Worm (Caenorhabditis elegans) whole organism, L4 larva: ENCODE results near the gene ZK1240.9.

Experiments
- ama-1 ChIP-seq: fragments of 150-350 bp; optimal IDR thresholded peaks from 2 replicates; lab custom pipeline; 2014; ENCODE audit warnings: inconsistent platforms, mixed read lengths
- fkh-10 ChIP-seq: fragments of 150-350 bp; optimal IDR thresholded peaks from 2 replicates; lab custom pipeline; 2014; ENCODE audit warnings: missing biosample characterization, missing genetic modification reagents, missing genetic modification characterization

- TF ChIP-seq ama-1 (lab: Kevin White, UChicago) (no peak), fkh-10 (no peak)
Observed at ce11 chrII:2353012-2353411, 35.0 kb downstream of the ZK1240.9 start, which contains the start of gene F43C11.3.
